Worm (Caenorhabditis elegans) whole organism, L4 larva: ENCODE measurements around the gene Y66D12A.6.

Source experiments
- F10B5.3 ChIP-seq: sonication (generic microtip); optimal IDR thresholded peaks from 2 replicates; lab custom pipeline; 2016; ENCODE audit warnings: mild to moderate bottlenecking, missing genetic modification characterization, missing compliant biosample characterization
- T26A8.4 ChIP-seq: fragments of 200-800 bp; sonication (Bioruptor generic); IDR thresholded peaks from 2 replicates; pipeline ENCODE4 v1.3.6; 2022; ENCODE audit warnings: missing genetic modification characterization, missing compliant biosample characterization
- ZK546.5 ChIP-seq, 2 experiments: sonication (generic microtip); optimal IDR thresholded peaks; 2 replicates each; lab custom pipeline; 2017; ENCODE audit warnings: missing biosample characterization in 2 of 2, missing genetic modification characterization in 2 of 2
- ceh-20 ChIP-seq: fragments of 200-800 bp; sonication (Bioruptor generic); IDR thresholded peaks from 2 replicates; pipeline ENCODE4 v1.3.6; 2022; ENCODE audit warnings: missing genetic modification reagents, missing genetic modification characterization, missing compliant biosample characterization
- ceh-28 ChIP-seq: fragments of 150-350 bp; optimal IDR thresholded peaks from 2 replicates; lab custom pipeline; 2014; ENCODE audit warnings: missing biosample characterization, missing genetic modification reagents, missing genetic modification characterization
- ceh-32 ChIP-seq: sonication (generic microtip); optimal IDR thresholded peaks from 2 replicates; lab custom pipeline; 2016; ENCODE audit warnings: mild to moderate bottlenecking, missing genetic modification characterization, missing compliant biosample characterization; ENCODE audit not compliant: poor library complexity
- ceh-62 ChIP-seq: sonication (generic microtip); optimal IDR thresholded peaks from 2 replicates; lab custom pipeline; 2017; ENCODE audit warnings: missing biosample characterization, missing genetic modification characterization
- ctbp-1 ChIP-seq: fragments of 200-800 bp; sonication (Bioruptor generic); IDR thresholded peaks from 2 replicates; pipeline ENCODE4 v1.3.6; 2022; ENCODE audit warnings: missing genetic modification reagents, missing genetic modification characterization, missing compliant biosample characterization
- daf-19 ChIP-seq: fragments of 200-800 bp; sonication (Bioruptor generic); conservative IDR thresholded peaks from 2 replicates; pipeline ENCODE4 v1.3.6; 2022; ENCODE audit warnings: missing genetic modification characterization, missing compliant biosample characterization
- lin-38 ChIP-seq: fragments of 200-800 bp; sonication (Bioruptor generic); IDR thresholded peaks from 2 replicates; pipeline ENCODE4 v1.3.6; 2022; ENCODE audit warnings: missing genetic modification reagents, missing genetic modification characterization, missing compliant biosample characterization
- lir-3 ChIP-seq: sonication (generic microtip); optimal IDR thresholded peaks from 2 replicates; lab custom pipeline; 2016; ENCODE audit warnings: mild to moderate bottlenecking, missing genetic modification characterization, missing compliant biosample characterization
- madf-9 ChIP-seq: fragments of 200-800 bp; sonication (Bioruptor generic); conservative IDR thresholded peaks from 2 replicates; pipeline ENCODE4 v1.3.6; 2022; ENCODE audit warnings: missing genetic modification reagents, missing genetic modification characterization, missing compliant biosample characterization
- mxl-2 ChIP-seq: fragments of 200-800 bp; sonication (Bioruptor generic); conservative IDR thresholded peaks from 2 replicates; pipeline ENCODE4 v1.3.6; 2022; ENCODE audit warnings: missing genetic modification reagents, missing genetic modification characterization, missing compliant biosample characterization
- php-3 ChIP-seq: fragments of 200-800 bp; sonication (Bioruptor generic); IDR thresholded peaks from 2 replicates; pipeline ENCODE4 v1.3.6; 2022; ENCODE audit warnings: missing genetic modification reagents, missing genetic modification characterization, missing compliant biosample characterization
- set-16 ChIP-seq: fragments of 200-800 bp; sonication (Bioruptor generic); IDR thresholded peaks from 2 replicates; pipeline ENCODE4 v1.3.6; 2022; ENCODE audit warnings: missing genetic modification reagents, missing genetic modification characterization, missing compliant biosample characterization
- tra-1 ChIP-seq: fragments of 200-800 bp; sonication (Bioruptor generic); IDR thresholded peaks from 2 replicates; pipeline ENCODE4 v1.3.6; 2022; ENCODE audit warnings: missing genetic modification reagents, missing genetic modification characterization, missing compliant biosample characterization
- unc-39 ChIP-seq: sonication (generic microtip); optimal IDR thresholded peaks from 2 replicates; lab custom pipeline; 2017; ENCODE audit warnings: missing biosample characterization, missing genetic modification characterization
- zip-11 ChIP-seq: fragments of 200-800 bp; sonication (Bioruptor generic); IDR thresholded peaks from 2 replicates; pipeline ENCODE4 v1.3.6; 2022; ENCODE audit warnings: missing genetic modification characterization, missing compliant biosample characterization

Gene Y66D12A.6

ce11 chrIII:11544947-11545346, 36.3 kb downstream of the Y66D12A.6 start:
- TF ChIP-seq set-16 (GFP tag; lab: Robert Waterston, UW) (peak; percentile 84), ceh-62 (tag; lab: Kevin White, UChicago) (no peak), php-3 (GFP tag; lab: Robert Waterston, UW) (no peak)
- TF ChIP-seq, all 104 proteins: peak for 1

ce11 chrIII:11535453-11535852, 45.7 kb downstream of the Y66D12A.6 start:
- no peak for TF ChIP-seq ZK546.5 (tag; optimal IDR thresholded peaks at IDR 0.05; lab: Kevin White, UChicago)
- TF ChIP-seq madf-9 (GFP tag; lab: Robert Waterston, UW): 0 out of 2 replicates have a peak, but pooled peaks have one; percentile 5
- no peak for TF ChIP-seq mxl-2 (GFP tag; lab: Robert Waterston, UW)
- TF ChIP-seq ceh-32 (tag; lab: Kevin White, UChicago): no peak
- no peak for TF ChIP-seq tra-1
- TF ChIP-seq zip-11 (GFP tag; lab: Robert Waterston, UW): no peak
- no peak for TF ChIP-seq lin-38 (GFP tag; lab: Robert Waterston, UW)
- no peak for TF ChIP-seq daf-19 (GFP tag; lab: Robert Waterston, UW)
- TF ChIP-seq F10B5.3 (tag; lab: Kevin White, UChicago): no peak
- TF ChIP-seq T26A8.4 (GFP tag; lab: Robert Waterston, UW): no peak
- peak; percentile 73 for TF ChIP-seq ceh-28 (tag; lab: Kevin White, UChicago)
- TF ChIP-seq ceh-20 (GFP tag; lab: Robert Waterston, UW): no peak
- no peak for TF ChIP-seq lir-3 (tag; lab: Kevin White, UChicago)
- no peak for TF ChIP-seq unc-39 (tag; lab: Kevin White, UChicago)
- TF ChIP-seq, all 104 proteins: peak for 2

ce11 chrIII:11534624-11535079, 46.5 kb downstream of the Y66D12A.6 start, which contains the start of gene nrps-1:
nrps-1 (plus strand) TSS chrIII:11534674.
- TF ChIP-seq php-3 (GFP tag; lab: Robert Waterston, UW): 0 out of 2 replicates have a peak, but pooled peaks have one; percentile 12
- TF ChIP-seq ctbp-1 (GFP tag; lab: Robert Waterston, UW): no peak
